Fruit fly (Drosophila melanogaster): ENCODE measurements around the gene CG43085.

- TF ChIP-seq CG8478 (optimal IDR thresholded peaks at IDR 0.05) = no peak
- no peak for TF ChIP-seq CTCF (optimal IDR thresholded peaks at IDR 0.05)
Measured at dm6 chr3L:17603528-17604414, 42.8 kb downstream of the CG43085 start.
